Worm (Caenorhabditis elegans): ENCODE results near the gene C15C8.6.

- TF ChIP-seq Y79H2A.3 (GFP tag; conservative IDR thresholded peaks at IDR 0.05), result no peak
- no peak for TF ChIP-seq F10E7.11 (tag; optimal IDR thresholded peaks at IDR 0.05)
- TF ChIP-seq dpff-1 (tag; optimal IDR thresholded peaks at IDR 0.05), result no peak
- no peak for TF ChIP-seq nfya-2 (GFP tag; IDR thresholded peaks at IDR 0.05)
- TF ChIP-seq ets-4 (GFP tag; optimal IDR thresholded peaks at IDR 0.05), result no peak
- TF ChIP-seq cebp-2 (GFP tag; IDR thresholded peaks at IDR 0.05), result no peak
- TF ChIP-seq lin-54 (GFP tag; optimal IDR thresholded peaks at IDR 0.05), result no peak
- no peak for TF ChIP-seq ztf-26 (tag; optimal IDR thresholded peaks at IDR 0.05)
- TF ChIP-seq aptf-3 (GFP tag; IDR thresholded peaks at IDR 0.05), result no peak
- no peak for TF ChIP-seq attf-3 (GFP tag; conservative IDR thresholded peaks at IDR 0.05)
- no peak for TF ChIP-seq tlf-1 (GFP tag; optimal IDR thresholded peaks at IDR 0.05)
These were observed 33.5 kb upstream of the C15C8.6 start, which contains the start of gene sre-20 for ce11 chrV:12784861-12785260.

Data from whole organism, young adult.